Fruit fly (Drosophila melanogaster) whole organism, wandering third instar larva: ENCODE measurements around the gene CG45067.
A peak's percentile ranks its signal among the peaks of the same experiment; 100 is the strongest.

Experiments
- Abd-B ChIP-seq: fragments of >200 bp; optimal IDR thresholded peaks from 2 replicates; lab custom pipeline; 2017; ENCODE audit warnings: missing biosample characterization, missing genetic modification characterization
- CG32264 ChIP-seq: fragments of 200-800 bp; sonication (Bioruptor generic); optimal IDR thresholded peaks from 2 replicates; lab custom pipeline; 2016; ENCODE audit warnings: missing biosample characterization, missing genetic modification characterization
- CG9705 ChIP-seq: fragments of 200-800 bp; sonication (Bioruptor generic); optimal IDR thresholded peaks from 2 replicates; lab custom pipeline; 2018; ENCODE audit warnings: missing biosample characterization, mild to moderate bottlenecking, missing genetic modification characterization
- CrebA ChIP-seq: fragments of 200-800 bp; sonication (Bioruptor generic); optimal IDR thresholded peaks from 2 replicates; lab custom pipeline; 2016; ENCODE audit warnings: missing biosample characterization, mild to moderate bottlenecking, missing genetic modification characterization, borderline replicate concordance
- Dfd ChIP-seq: fragments of >200 bp; optimal IDR thresholded peaks from 2 replicates; lab custom pipeline; 2017; ENCODE audit warnings: missing biosample characterization, missing genetic modification characterization
- Dif ChIP-seq: fragments of 200-275, 200-300 bp; sonication (Bioruptor generic); optimal IDR thresholded peaks from 2 replicates; lab custom pipeline; 2018; ENCODE audit warnings: missing biosample characterization, missing genetic modification characterization; ENCODE audit not compliant: partially characterized antibody
- GATAd ChIP-seq: sonication (Bioruptor generic); optimal IDR thresholded peaks from 2 replicates; lab custom pipeline; 2016; ENCODE audit warnings: missing biosample characterization, missing genetic modification characterization
- HLH106 ChIP-seq: fragments of 200-800 bp; optimal IDR thresholded peaks from 3 replicates; lab custom pipeline; 2019; ENCODE audit warnings: missing biosample characterization, mild to moderate bottlenecking, missing genetic modification characterization, moderate library complexity
- Hnf4 ChIP-seq: fragments of 200-800 bp; sonication (Bioruptor generic); optimal IDR thresholded peaks from 2 replicates; lab custom pipeline; 2016; ENCODE audit warnings: missing biosample characterization, mild to moderate bottlenecking, missing genetic modification characterization
- Hr78 ChIP-seq: fragments of >200 bp; optimal IDR thresholded peaks from 2 replicates; lab custom pipeline; 2017; ENCODE audit warnings: missing biosample characterization, missing genetic modification characterization
- Hr83 ChIP-seq: fragments of 200-300 bp; sonication (Bioruptor generic); optimal IDR thresholded peaks from 2 replicates; lab custom pipeline; 2016; ENCODE audit warnings: missing biosample characterization, mild to moderate bottlenecking, missing genetic modification characterization, moderate library complexity; ENCODE audit not compliant: poor library complexity, severe bottlenecking
- Jra ChIP-seq: sonication (Bioruptor generic); optimal IDR thresholded peaks from 2 replicates; lab custom pipeline; 2016; ENCODE audit warnings: missing biosample characterization, missing genetic modification characterization
- Mio ChIP-seq: sonication (Bioruptor generic); optimal IDR thresholded peaks from 2 replicates; lab custom pipeline; 2016; ENCODE audit warnings: missing biosample characterization, missing genetic modification characterization
- Myc ChIP-seq: fragments of >200 bp; optimal IDR thresholded peaks from 2 replicates; lab custom pipeline; 2017
- N ChIP-seq: fragments of >200 bp; optimal IDR thresholded peaks from 2 replicates; lab custom pipeline; 2018; ENCODE audit warnings: missing biosample characterization, missing external identifiers, missing genetic modification characterization
- OdsH ChIP-seq: fragments of 200-800 bp; sonication (Bioruptor generic); optimal IDR thresholded peaks from 2 replicates; lab custom pipeline; 2016; ENCODE audit warnings: missing biosample characterization, mild to moderate bottlenecking, missing genetic modification characterization
- Rel ChIP-seq, 2 experiments: fragments of 200-800 bp; sonication (Bioruptor generic) in 1 of 2; optimal IDR thresholded peaks; 2 replicates in 1 of 2; 3 replicates in 1 of 2; lab custom pipeline; 2016 to 2019; ENCODE audit warnings: mild to moderate bottlenecking in 2 of 2, missing biosample characterization in 2 of 2, missing genetic modification characterization in 2 of 2, moderate library complexity in 1 of 2
- Sp1 ChIP-seq: fragments of 200-800 bp; sonication (Bioruptor generic); optimal IDR thresholded peaks from 3 replicates; lab custom pipeline; 2019; ENCODE audit warnings: missing biosample characterization, mild to moderate bottlenecking, missing genetic modification characterization, moderate library complexity
- Vsx2 ChIP-seq: fragments of 200-300, 225-300 bp; sonication (Bioruptor generic); optimal IDR thresholded peaks from 2 replicates; lab custom pipeline; 2018; ENCODE audit warnings: missing biosample characterization, missing genetic modification characterization; ENCODE audit not compliant: partially characterized antibody
- br ChIP-seq: fragments of 200-800 bp; sonication (Bioruptor generic); optimal IDR thresholded peaks from 2 replicates; lab custom pipeline; 2016; ENCODE audit warnings: missing biosample characterization, missing genetic modification characterization
- brk ChIP-seq: fragments of 200-800 bp; sonication (Bioruptor generic); optimal IDR thresholded peaks from 2 replicates; lab custom pipeline; 2016; ENCODE audit warnings: missing biosample characterization, mild to moderate bottlenecking, missing genetic modification characterization
- dl ChIP-seq, 2 experiments: fragments of 175-275, 200-275 bp in 1 of 2; fragments of 200-275 bp in 1 of 2; sonication (Bioruptor generic); optimal IDR thresholded peaks; lab custom pipeline; 2018; ENCODE audit warnings: mild to moderate bottlenecking in 2 of 2, missing biosample characterization in 2 of 2, missing genetic modification characterization in 2 of 2, moderate library complexity in 2 of 2; ENCODE audit not compliant: partially characterized antibody in 2 of 2, insufficient read depth in 1 of 2
- dmrt93B ChIP-seq: fragments of 200-800 bp; sonication (Bioruptor generic); optimal IDR thresholded peaks from 2 replicates; lab custom pipeline; 2018; ENCODE audit warnings: missing biosample characterization, mild to moderate bottlenecking, missing genetic modification characterization
- dsf ChIP-seq: sonication (Bioruptor generic); optimal IDR thresholded peaks from 2 replicates; lab custom pipeline; 2016; ENCODE audit warnings: missing biosample characterization, missing genetic modification characterization, borderline replicate concordance
- ey ChIP-seq: fragments of 200-800 bp; sonication (Bioruptor generic); optimal IDR thresholded peaks from 2 replicates; lab custom pipeline; 2016; ENCODE audit warnings: missing biosample characterization, missing genetic modification characterization
- foxo ChIP-seq, 2 experiments: fragments of 200-800 bp; sonication (Bioruptor generic); optimal IDR thresholded peaks; 2 replicates in 1 of 2; 3 replicates in 1 of 2; lab custom pipeline; 2016 to 2017; ENCODE audit warnings: missing biosample characterization in 2 of 2, missing genetic modification characterization in 2 of 2
- fru ChIP-seq: fragments of 200-800 bp; sonication (Bioruptor generic); optimal IDR thresholded peaks from 3 replicates; lab custom pipeline; 2016; ENCODE audit warnings: missing biosample characterization, mild to moderate bottlenecking, missing genetic modification characterization
- h ChIP-seq: fragments of 200-800 bp; sonication (Bioruptor generic); optimal IDR thresholded peaks from 3 replicates; lab custom pipeline; 2016; ENCODE audit warnings: missing biosample characterization, mild to moderate bottlenecking, missing genetic modification characterization
- jim ChIP-seq: fragments of 175-275, 200-325 bp; sonication (Bioruptor generic); optimal IDR thresholded peaks from 2 replicates; lab custom pipeline; 2016; ENCODE audit warnings: missing biosample characterization, mild to moderate bottlenecking, missing genetic modification characterization
- lola ChIP-seq: fragments of >200 bp; optimal IDR thresholded peaks from 2 replicates; lab custom pipeline; 2017; ENCODE audit warnings: missing biosample characterization, missing genetic modification characterization
- pan ChIP-seq: fragments of >200 bp; optimal IDR thresholded peaks from 2 replicates; lab custom pipeline; 2017
- psq ChIP-seq: fragments of 200-800 bp; sonication (Bioruptor generic); optimal IDR thresholded peaks from 3 replicates; lab custom pipeline; 2017; ENCODE audit warnings: missing biosample characterization, mild to moderate bottlenecking, missing genetic modification characterization, moderate library complexity
- rgr ChIP-seq: fragments of 200-800 bp; sonication (Bioruptor generic); optimal IDR thresholded peaks from 3 replicates; lab custom pipeline; 2016; ENCODE audit warnings: missing biosample characterization, mild to moderate bottlenecking, missing genetic modification characterization
- sage ChIP-seq: fragments of 200-800 bp; sonication (Bioruptor generic); optimal IDR thresholded peaks from 2 replicates; lab custom pipeline; 2016; ENCODE audit warnings: missing biosample characterization, mild to moderate bottlenecking, missing genetic modification characterization
- sv ChIP-seq: fragments of 200-800 bp; sonication (Bioruptor generic); optimal IDR thresholded peaks from 3 replicates; lab custom pipeline; 2016; ENCODE audit warnings: missing biosample characterization, missing genetic modification characterization
- tai ChIP-seq: sonication (Bioruptor generic); optimal IDR thresholded peaks from 2 replicates; lab custom pipeline; 2016; ENCODE audit warnings: missing biosample characterization, missing genetic modification characterization
- usp ChIP-seq: fragments of >200 bp; optimal IDR thresholded peaks from 2 replicates; lab custom pipeline; 2017; ENCODE audit warnings: missing biosample characterization, missing genetic modification characterization
- woc ChIP-seq: sonication (Bioruptor generic); optimal IDR thresholded peaks from 2 replicates; lab custom pipeline; 2016; ENCODE audit warnings: missing biosample characterization, mild to moderate bottlenecking, missing genetic modification characterization

The CG45067 gene

DNA sequence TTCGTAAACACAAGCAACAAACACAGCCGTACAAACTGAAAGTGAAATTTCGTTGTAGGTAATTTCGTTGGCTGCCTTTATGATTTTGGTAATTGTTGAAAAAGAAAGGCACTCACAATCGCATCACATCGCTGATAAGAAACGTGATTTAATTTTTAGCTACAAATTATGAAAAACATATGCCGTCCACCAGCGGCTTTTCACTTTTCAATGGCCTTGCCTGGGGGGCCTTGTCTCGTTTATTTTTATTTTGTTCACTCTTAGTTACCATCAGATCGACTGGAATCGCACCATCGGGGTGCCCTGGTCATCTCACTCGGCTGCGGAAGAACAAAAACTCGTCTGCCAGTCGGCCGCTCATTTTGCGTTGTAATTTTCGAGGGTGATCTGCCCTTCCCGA lies 5.3 kb downstream of the CG45067 start:
- TF ChIP-seq CrebA (GFP tag; lab: Kevin White, UChicago) (no peak), ey (GFP tag; lab: Kevin White, UChicago) (no peak), Dif (GFP tag; lab: Kevin White, UChicago) (no peak), Hnf4 (GFP tag; lab: Kevin White, UChicago) (no peak), HLH106 (tag; lab: Kevin White, UChicago) (no peak), N (GFP tag; lab: Kevin White, UChicago) (no peak), fru (GFP tag; lab: Kevin White, UChicago) (no peak), Hr78 (GFP tag; lab: Kevin White, UChicago) (no peak), Vsx2 (GFP tag; lab: Kevin White, UChicago) (no peak), pan (lab: Kevin White, UChicago) (no peak), dmrt93B (GFP tag; lab: Kevin White, UChicago) (no peak), psq (GFP tag; lab: Kevin White, UChicago) (no peak), foxo (GFP tag; optimal IDR thresholded peaks at IDR 0.05; lab: Kevin White, UChicago) (no peak), usp (no peak), Abd-B (GFP tag; lab: Kevin White, UChicago) (no peak), lola (GFP tag; lab: Kevin White, UChicago) (no peak), sv (GFP tag; lab: Kevin White, UChicago) (no peak)
- TF ChIP-seq, all 38 proteins: peak for 0

DNA sequence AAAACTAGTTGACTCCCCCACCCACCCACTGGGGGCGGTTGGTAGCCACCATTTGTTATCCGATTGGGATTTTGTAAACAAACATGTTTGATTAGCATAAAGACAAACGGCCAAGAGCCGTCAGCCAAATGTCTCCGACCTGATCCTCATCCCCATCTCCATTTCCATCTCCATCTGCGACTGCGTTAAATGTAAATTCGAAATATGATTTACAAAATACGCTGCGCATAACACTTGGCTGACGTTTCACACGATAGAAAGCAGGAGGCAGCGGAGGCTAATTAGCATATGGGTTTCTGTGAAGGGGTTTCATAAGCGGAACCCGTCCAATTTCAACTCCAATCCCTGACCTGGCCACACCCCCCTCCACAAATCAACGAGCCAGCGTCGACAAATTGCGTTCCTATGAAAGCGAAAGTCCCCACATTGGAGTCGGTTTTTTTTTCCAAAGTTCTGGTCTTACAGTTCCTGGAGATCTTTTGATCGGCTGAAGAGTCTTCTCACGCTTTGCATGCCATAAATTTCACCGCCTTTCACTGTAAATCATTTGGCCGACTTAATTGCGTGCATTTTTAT lies 6.1 kb downstream of the CG45067 start:
- no peak for TF ChIP-seq h (GFP tag; lab: Kevin White, UChicago)
- TF ChIP-seq psq (GFP tag; lab: Kevin White, UChicago) = no peak
- no peak for TF ChIP-seq CG32264 (GFP tag; lab: Kevin White, UChicago)
- TF ChIP-seq jim (GFP tag; lab: Kevin White, UChicago) = no peak
- TF ChIP-seq Abd-B (GFP tag; lab: Kevin White, UChicago) = no peak
- TF ChIP-seq, all 38 proteins: peak for 0

DNA sequence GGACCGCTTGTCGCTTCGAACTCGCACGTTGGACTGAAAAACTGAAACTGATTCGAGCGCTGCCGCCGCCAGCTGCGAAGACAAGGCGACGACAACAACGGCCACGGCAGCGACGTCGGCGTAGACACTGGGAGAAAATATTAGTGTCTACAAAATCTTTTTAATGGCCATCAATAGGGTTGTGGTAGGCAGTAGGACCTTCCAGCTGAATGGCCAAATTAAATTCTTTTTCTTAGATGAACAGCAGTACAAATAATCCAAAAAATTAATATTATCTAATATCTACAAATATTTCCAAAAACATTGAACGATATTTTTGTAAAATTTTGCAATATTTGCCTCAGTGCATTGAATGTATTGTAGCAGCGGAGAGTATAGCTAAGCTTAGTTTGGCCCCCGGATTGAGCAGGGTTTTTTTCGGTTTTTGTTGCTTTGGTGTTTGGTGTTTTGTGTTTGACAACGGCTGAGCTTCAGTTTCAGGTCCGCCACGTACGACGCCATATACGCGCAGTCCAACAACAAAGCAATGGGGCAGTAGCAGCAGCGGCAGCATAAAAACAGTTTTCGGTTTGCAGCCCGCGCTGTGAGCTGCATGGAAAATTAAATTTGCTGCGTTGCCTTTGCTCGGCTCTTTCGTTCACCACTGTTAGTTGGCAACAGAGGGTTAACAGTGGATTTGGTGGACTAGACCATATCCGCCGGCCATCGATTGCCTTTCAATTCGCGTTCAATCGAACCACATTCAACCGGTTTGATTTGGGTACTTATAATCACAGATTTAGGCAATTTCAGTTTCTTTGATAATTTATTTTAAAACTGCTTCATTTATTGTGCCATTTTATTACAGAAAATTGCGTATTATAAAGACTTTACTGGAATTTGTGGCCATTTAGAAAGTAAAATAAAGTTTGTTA lies 7.1 kb downstream of the CG45067 start, which contains the start of gene Cht7:
Cht7 (minus strand) TSS at position 51 of the 914 bp plus-strand sequence.
- TF ChIP-seq ey (GFP tag; lab: Kevin White, UChicago) (peak; percentile 87), HLH106 (tag; lab: Kevin White, UChicago) (peak; percentile 83), Abd-B (GFP tag; lab: Kevin White, UChicago) (no peak), foxo (GFP tag; optimal IDR thresholded peaks at IDR 0.05; lab: Kevin White, UChicago) (peak in 1 of 2 experiments; percentile 90), Dif (GFP tag; lab: Kevin White, UChicago) (no peak), jim (GFP tag; lab: Kevin White, UChicago) (no peak), Jra (GFP tag; lab: Kevin White, UChicago) (peak; percentile 11), Mio (GFP tag; lab: Kevin White, UChicago) (peak; percentile 48), Sp1 (GFP tag; lab: Kevin White, UChicago) (peak; percentile 83), h (GFP tag; lab: Kevin White, UChicago) (peak; percentile 91), Myc (lab: Kevin White, UChicago) (no peak), Hnf4 (GFP tag; lab: Kevin White, UChicago) (peak; percentile 80), woc (peak; percentile 82), dl (GFP tag; optimal IDR thresholded peaks at IDR 0.05; lab: Kevin White, UChicago; ENCODE audit: insufficient read depth in 1 of 2, partially characterized antibody in 2 of 2) (no peak), CG9705 (GFP tag; lab: Kevin White, UChicago) (peak; percentile 55), N (GFP tag; lab: Kevin White, UChicago) (no peak), tai (peak; percentile 67), pan (lab: Kevin White, UChicago) (no peak), sage (GFP tag; lab: Kevin White, UChicago) (peak; percentile 61), CrebA (GFP tag; lab: Kevin White, UChicago) (peak; percentile 50), dmrt93B (GFP tag; lab: Kevin White, UChicago) (peak; percentile 59), dsf (GFP tag; lab: Kevin White, UChicago) (no peak), Hr78 (GFP tag; lab: Kevin White, UChicago) (no peak), usp (no peak), rgr (peak; percentile 89), sv (GFP tag; lab: Kevin White, UChicago) (peak; percentile 90), GATAd (no peak), br (GFP tag; lab: Kevin White, UChicago) (peak; percentile 85), CG32264 (GFP tag; lab: Kevin White, UChicago) (peak; percentile 48), Hr83 (GFP tag; lab: Kevin White, UChicago) (no peak), Vsx2 (GFP tag; lab: Kevin White, UChicago) (no peak), psq (GFP tag; lab: Kevin White, UChicago) (peak; percentile 83), fru (GFP tag; lab: Kevin White, UChicago) (peak; percentile 90), lola (GFP tag; lab: Kevin White, UChicago) (no peak), Rel (GFP tag; optimal IDR thresholded peaks at IDR 0.05; lab: Kevin White, UChicago) (peak; percentile 47), Rel (tag; optimal IDR thresholded peaks at IDR 0.05; lab: Kevin White, UChicago) (peak; percentile 16), brk (GFP tag; lab: Kevin White, UChicago) (peak; percentile 74), Dfd (GFP tag; lab: Kevin White, UChicago) (no peak), OdsH (GFP tag; lab: Kevin White, UChicago) (peak; percentile 92)
